Fruit fly (Drosophila melanogaster) whole organism, embryonic: ENCODE measurements around the gene Tim17b2.

Source experiments
- ATbp ChIP-seq: fragments of 200-800 bp; sonication (Bioruptor generic); optimal IDR thresholded peaks from 2 replicates; lab custom pipeline; 2017; ENCODE audit warnings: missing biosample characterization, mild to moderate bottlenecking, missing genetic modification characterization, missing genetic modification reagents
- CG12219 ChIP-seq: fragments of 200-800 bp; sonication (Bioruptor generic); optimal IDR thresholded peaks from 3 replicates; lab custom pipeline; 2018; ENCODE audit warnings: missing biosample characterization, mild to moderate bottlenecking, missing genetic modification characterization
- CG12391 ChIP-seq: fragments of 200-800 bp; sonication (Bioruptor generic); optimal IDR thresholded peaks from 3 replicates; lab custom pipeline; 2018; ENCODE audit warnings: missing biosample characterization, mild to moderate bottlenecking, missing genetic modification characterization, moderate library complexity
- NK7.1 ChIP-seq: fragments of 200-800 bp; sonication (Bioruptor generic); optimal IDR thresholded peaks from 3 replicates; lab custom pipeline; 2016; ENCODE audit warnings: missing biosample characterization, missing genetic modification characterization
- TFAM ChIP-seq: fragments of 200-800 bp; sonication (Bioruptor generic); optimal IDR thresholded peaks from 2 replicates; lab custom pipeline; 2017; ENCODE audit warnings: missing biosample characterization, missing genetic modification characterization, inconsistent platforms

DNA sequence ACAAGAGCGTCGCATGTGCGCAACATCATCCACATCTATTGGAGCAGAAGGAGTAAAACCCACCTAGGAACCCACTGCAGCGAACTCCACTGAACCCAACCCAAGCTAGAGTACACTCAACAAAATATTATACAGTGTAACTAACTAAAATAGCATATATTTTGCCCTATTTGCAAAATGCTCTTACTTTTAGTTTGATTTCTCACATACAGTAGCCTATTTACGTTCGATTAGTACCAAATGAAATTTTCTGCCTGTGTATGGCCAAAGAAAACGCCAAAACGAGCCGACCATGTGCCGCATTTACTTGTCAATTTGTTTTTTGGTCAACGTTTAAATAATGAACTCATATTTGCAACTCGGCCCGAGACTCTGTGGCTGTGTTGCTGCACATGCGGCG is 15.8 kb upstream of the Tim17b2 start:
- TF ChIP-seq CG12391 (tag; lab: Kevin White, UChicago) (no peak), TFAM (no peak), CG12219 (no peak), ATbp (GFP tag; lab: Kevin White, UChicago) (no peak), NK7.1 (GFP tag; lab: Kevin White, UChicago) (no peak)
